Worm (Caenorhabditis elegans) whole organism, L4 larva: ENCODE data around the gene npr-18.

Experiments
- D1046.2 ChIP-seq: fragments of 200-800 bp; sonication (Bioruptor generic); IDR thresholded peaks from 2 replicates; pipeline ENCODE4 v1.3.6; 2022; ENCODE audit warnings: missing genetic modification characterization, missing compliant biosample characterization
- F10B5.3 ChIP-seq: sonication (generic microtip); optimal IDR thresholded peaks from 2 replicates; lab custom pipeline; 2016; ENCODE audit warnings: mild to moderate bottlenecking, missing genetic modification characterization, missing compliant biosample characterization
- F37D6.2 ChIP-seq: sonication (generic microtip); optimal IDR thresholded peaks from 2 replicates; lab custom pipeline; 2016; ENCODE audit warnings: mild to moderate bottlenecking, missing genetic modification characterization, missing compliant biosample characterization
- F44E2.7 ChIP-seq: fragments of 200-800 bp; sonication (Bioruptor generic); IDR thresholded peaks from 2 replicates; pipeline ENCODE4 v2.1.2; 2022; ENCODE audit warnings: missing genetic modification characterization, missing compliant biosample characterization
- F49E8.2 ChIP-seq: sonication (generic microtip); optimal IDR thresholded peaks from 2 replicates; lab custom pipeline; 2016; ENCODE audit warnings: missing compliant biosample characterization, mild to moderate bottlenecking, missing genetic modification characterization, borderline replicate concordance
- Y75B8A.6 ChIP-seq: fragments of 200-800 bp; sonication (Bioruptor generic); IDR thresholded peaks from 2 replicates; pipeline ENCODE4 v1.3.6; 2022; ENCODE audit warnings: missing genetic modification reagents, missing genetic modification characterization, missing compliant biosample characterization
- ZK546.5 ChIP-seq, 2 experiments: sonication (generic microtip); optimal IDR thresholded peaks; 2 replicates each; lab custom pipeline; 2017; ENCODE audit warnings: missing biosample characterization in 2 of 2, missing genetic modification characterization in 2 of 2
- ama-1 ChIP-seq: fragments of 150-350 bp; optimal IDR thresholded peaks from 2 replicates; lab custom pipeline; 2014; ENCODE audit warnings: inconsistent platforms, mixed read lengths
- ceh-20 ChIP-seq: fragments of 200-800 bp; sonication (Bioruptor generic); IDR thresholded peaks from 2 replicates; pipeline ENCODE4 v1.3.6; 2022; ENCODE audit warnings: missing genetic modification reagents, missing genetic modification characterization, missing compliant biosample characterization
- ceh-44 ChIP-seq: fragments of 200-800 bp; sonication (Bioruptor generic); IDR thresholded peaks from 2 replicates; pipeline ENCODE4 v1.3.6; 2022; ENCODE audit warnings: missing genetic modification reagents, missing genetic modification characterization, missing compliant biosample characterization
- cey-2 ChIP-seq: sonication (generic microtip); optimal IDR thresholded peaks from 3 replicates; lab custom pipeline; 2017; ENCODE audit warnings: missing genetic modification characterization, mild to moderate bottlenecking, missing compliant biosample characterization, antibody characterized with exemption, borderline replicate concordance; ENCODE audit not compliant: insufficient read depth
- daf-16 ChIP-seq, 3 experiments: sonication (generic microtip); optimal IDR thresholded peaks; 2 replicates each; lab custom pipeline; 2016 to 2017; ENCODE audit warnings: missing genetic modification characterization in 3 of 3, missing genetic modification reagents in 3 of 3, mild to moderate bottlenecking in 2 of 3, missing compliant biosample characterization in 2 of 3, missing biosample characterization in 1 of 3, moderate library complexity in 1 of 3
- daf-19 ChIP-seq: fragments of 200-800 bp; sonication (Bioruptor generic); conservative IDR thresholded peaks from 2 replicates; pipeline ENCODE4 v1.3.6; 2022; ENCODE audit warnings: missing genetic modification characterization, missing compliant biosample characterization
- dmd-6 ChIP-seq: fragments of 200-800 bp; sonication (Bioruptor generic); IDR thresholded peaks from 2 replicates; pipeline ENCODE4 v1.3.6; 2022; ENCODE audit warnings: missing genetic modification reagents, missing genetic modification characterization, missing compliant biosample characterization
- dmd-8 ChIP-seq: fragments of 200-800 bp; sonication (Bioruptor generic); IDR thresholded peaks from 2 replicates; pipeline ENCODE4 v1.3.6; 2022; ENCODE audit warnings: missing genetic modification characterization, missing compliant biosample characterization
- egl-27 ChIP-seq: sonication (generic microtip); optimal IDR thresholded peaks from 3 replicates; lab custom pipeline; 2017; ENCODE audit warnings: missing biosample characterization, missing genetic modification reagents, missing genetic modification characterization
- hlh-30 ChIP-seq: sonication (generic microtip); optimal IDR thresholded peaks from 2 replicates; lab custom pipeline; 2017; ENCODE audit warnings: antibody characterized with exemption, mild to moderate bottlenecking, missing genetic modification characterization, missing compliant biosample characterization; ENCODE audit not compliant: insufficient read depth
- jun-1 ChIP-seq: fragments of 150-350 bp; optimal IDR thresholded peaks from 2 replicates; lab custom pipeline; 2014; ENCODE audit warnings: missing biosample characterization, missing genetic modification reagents, missing genetic modification characterization
- lim-7 ChIP-seq: fragments of 200-800 bp; sonication (Bioruptor generic); IDR thresholded peaks from 2 replicates; pipeline ENCODE4 v1.3.6; 2022; ENCODE audit warnings: missing genetic modification characterization, missing compliant biosample characterization
- lin-13 ChIP-seq: fragments of 150-350 bp; optimal IDR thresholded peaks from 2 replicates; lab custom pipeline; 2014; ENCODE audit warnings: missing biosample characterization, missing genetic modification reagents, missing genetic modification characterization
- lir-3 ChIP-seq: sonication (generic microtip); optimal IDR thresholded peaks from 2 replicates; lab custom pipeline; 2016; ENCODE audit warnings: mild to moderate bottlenecking, missing genetic modification characterization, missing compliant biosample characterization
- lsy-2 ChIP-seq, 2 experiments: fragments of 150-350 bp in 1 of 2; sonication (generic microtip) in 1 of 2; optimal IDR thresholded peaks; 2 replicates each; lab custom pipeline; 2014 to 2017; ENCODE audit warnings: missing biosample characterization in 2 of 2, missing genetic modification characterization in 2 of 2
- madf-9 ChIP-seq: fragments of 200-800 bp; sonication (Bioruptor generic); conservative IDR thresholded peaks from 2 replicates; pipeline ENCODE4 v1.3.6; 2022; ENCODE audit warnings: missing genetic modification reagents, missing genetic modification characterization, missing compliant biosample characterization
- mdl-1 ChIP-seq, 2 experiments: fragments of 150-350 bp in 1 of 2; sonication (generic microtip) in 1 of 2; optimal IDR thresholded peaks; 2 replicates each; lab custom pipeline; 2014 to 2017; ENCODE audit warnings: missing biosample characterization in 2 of 2, missing genetic modification characterization in 2 of 2
- mxl-2 ChIP-seq: fragments of 200-800 bp; sonication (Bioruptor generic); conservative IDR thresholded peaks from 2 replicates; pipeline ENCODE4 v1.3.6; 2022; ENCODE audit warnings: missing genetic modification reagents, missing genetic modification characterization, missing compliant biosample characterization
- mxl-3 ChIP-seq: fragments of 200-800 bp; sonication (Bioruptor generic); optimal IDR thresholded peaks from 2 replicates; lab custom pipeline; 2018; ENCODE audit warnings: mild to moderate bottlenecking, missing genetic modification characterization, missing compliant biosample characterization
- nhr-10 ChIP-seq: fragments of 150-350 bp; optimal IDR thresholded peaks from 2 replicates; lab custom pipeline; 2014; ENCODE audit warnings: missing biosample characterization, missing genetic modification characterization
- nhr-111 ChIP-seq: fragments of 200-800 bp; sonication (Bioruptor generic); optimal IDR thresholded peaks from 2 replicates; lab custom pipeline; 2018; ENCODE audit warnings: mild to moderate bottlenecking, missing genetic modification characterization, missing compliant biosample characterization
- nhr-237 ChIP-seq: sonication (generic microtip); optimal IDR thresholded peaks from 2 replicates; lab custom pipeline; 2017; ENCODE audit warnings: missing biosample characterization, missing genetic modification characterization
- nhr-28 ChIP-seq: fragments of 150-350 bp; optimal IDR thresholded peaks from 2 replicates; lab custom pipeline; 2014; ENCODE audit warnings: missing biosample characterization, missing genetic modification characterization
- nhr-48 ChIP-seq: sonication (generic microtip); optimal IDR thresholded peaks from 2 replicates; lab custom pipeline; 2016; ENCODE audit warnings: mild to moderate bottlenecking, missing genetic modification characterization, missing compliant biosample characterization
- nhr-6 ChIP-seq: fragments of 150-350 bp; optimal IDR thresholded peaks from 2 replicates; lab custom pipeline; 2014; ENCODE audit warnings: missing biosample characterization, missing genetic modification characterization
- nhr-76 ChIP-seq: fragments of 150-350 bp; optimal IDR thresholded peaks from 2 replicates; lab custom pipeline; 2014; ENCODE audit warnings: missing biosample characterization, missing genetic modification characterization
- php-3 ChIP-seq: fragments of 200-800 bp; sonication (Bioruptor generic); IDR thresholded peaks from 2 replicates; pipeline ENCODE4 v1.3.6; 2022; ENCODE audit warnings: missing genetic modification reagents, missing genetic modification characterization, missing compliant biosample characterization
- pqm-1 ChIP-seq: sonication (generic microtip); optimal IDR thresholded peaks from 2 replicates; lab custom pipeline; 2017; ENCODE audit warnings: missing biosample characterization, missing genetic modification characterization
- rbr-2 ChIP-seq: sonication (generic microtip); optimal IDR thresholded peaks from 2 replicates; lab custom pipeline; 2016; ENCODE audit warnings: missing genotype, missing genetic modification characterization, missing compliant biosample characterization
- set-16 ChIP-seq: fragments of 200-800 bp; sonication (Bioruptor generic); IDR thresholded peaks from 2 replicates; pipeline ENCODE4 v1.3.6; 2022; ENCODE audit warnings: missing genetic modification reagents, missing genetic modification characterization, missing compliant biosample characterization
- snpc-4 ChIP-seq: fragments of 150-350 bp; optimal IDR thresholded peaks from 2 replicates; lab custom pipeline; 2014; ENCODE audit warnings: missing biosample characterization, missing genetic modification characterization
- vab-7 ChIP-seq: fragments of 200-800 bp; sonication (Bioruptor generic); IDR thresholded peaks from 2 replicates; pipeline ENCODE4 v1.3.6; 2022; ENCODE audit warnings: missing genetic modification reagents, missing genetic modification characterization, missing compliant biosample characterization
- zfp-3 ChIP-seq: fragments of 200-800 bp; sonication (Bioruptor generic); conservative IDR thresholded peaks from 2 replicates; pipeline ENCODE4 v1.3.6; 2022; ENCODE audit warnings: missing genetic modification reagents, missing genetic modification characterization, missing compliant biosample characterization
- ztf-11 ChIP-seq: fragments of 150-350 bp; optimal IDR thresholded peaks from 2 replicates; lab custom pipeline; 2014; ENCODE audit warnings: missing biosample characterization, missing genetic modification characterization

npr-18 gene

ce11 chrX:9680119-9680682 is 10.3 kb upstream of the npr-18 start, which contains the start of gene ifp-1 (continued):
- no peak for TF ChIP-seq lir-3
- no peak for TF ChIP-seq nhr-48 (tag; lab: Kevin White, UChicago)
- no peak for TF ChIP-seq nhr-6 (tag; lab: Kevin White, UChicago)
- TF ChIP-seq lsy-2 (tag; optimal IDR thresholded peaks at IDR 0.05; lab: Kevin White, UChicago), result no peak
- no peak for TF ChIP-seq F10B5.3
- no peak for TF ChIP-seq ZK546.5 (tag; optimal IDR thresholded peaks at IDR 0.05; lab: Kevin White, UChicago)
- TF ChIP-seq jun-1, result no peak
- no peak for TF ChIP-seq nhr-237 (tag; lab: Kevin White, UChicago)
- TF ChIP-seq mdl-1 (tag; optimal IDR thresholded peaks at IDR 0.05; lab: Kevin White, UChicago), result no peak
- no peak for TF ChIP-seq Y75B8A.6
- no peak for TF ChIP-seq cey-2 (tag; lab: Kevin White, UChicago)
- TF ChIP-seq D1046.2 (GFP tag; lab: Robert Waterston, UW), result no peak
- no peak for TF ChIP-seq mxl-3 (GFP tag; lab: Kevin White, UChicago)
- no peak for TF ChIP-seq lim-7 (GFP tag; lab: Robert Waterston, UW)
- peak; percentile 74 for TF ChIP-seq dmd-6
- no peak for TF ChIP-seq dmd-8
- no peak for TF ChIP-seq vab-7 (GFP tag; lab: Robert Waterston, UW)
- no peak for TF ChIP-seq madf-9 (GFP tag; lab: Robert Waterston, UW)
- TF ChIP-seq lin-13, result no peak
- no peak for TF ChIP-seq nhr-76
- TF ChIP-seq daf-19 (GFP tag; lab: Robert Waterston, UW), result no peak
- TF ChIP-seq egl-27 (tag; lab: Kevin White, UChicago), result no peak
- peak; percentile 79; the same call in 1 of the 2 replicates for TF ChIP-seq php-3 (GFP tag; lab: Robert Waterston, UW)
- peak; percentile 48 for TF ChIP-seq hlh-30 (tag; lab: Kevin White, UChicago)

- TF ChIP-seq nhr-28 (tag; lab: Kevin White, UChicago) (peak; percentile 57), pqm-1 (tag; lab: Kevin White, UChicago) (peak; percentile 61), ZK546.5 (tag; optimal IDR thresholded peaks at IDR 0.05; lab: Kevin White, UChicago) (no peak), F37D6.2 (no peak), rbr-2 (tag; lab: Kevin White, UChicago) (no peak), ztf-11 (no peak), ama-1 (lab: Kevin White, UChicago) (no peak), F49E8.2 (no peak), ceh-44 (GFP tag; lab: Robert Waterston, UW) (no peak), nhr-10 (tag; lab: Kevin White, UChicago) (no peak), snpc-4 (no peak), madf-9 (GFP tag; lab: Robert Waterston, UW) (no peak), set-16 (GFP tag; lab: Robert Waterston, UW) (no peak), daf-16 (GFP tag; optimal IDR thresholded peaks at IDR 0.05; lab: Kevin White, UChicago) (no peak), daf-16 (tag; optimal IDR thresholded peaks at IDR 0.05; lab: Kevin White, UChicago) (peak; percentile 83), php-3 (GFP tag; lab: Robert Waterston, UW) (peak; percentile 98), F44E2.7 (GFP tag; lab: Robert Waterston, UW) (no peak), mxl-2 (GFP tag; lab: Robert Waterston, UW) (no peak), zfp-3 (GFP tag; lab: Robert Waterston, UW) (no peak), nhr-111 (no peak), ceh-20 (GFP tag; lab: Robert Waterston, UW) (0 out of 2 replicates have a peak, but pooled peaks have one; percentile 27), Y75B8A.6 (no peak)
Measured at ce11 chrX:9687264-9687663, 3.3 kb upstream of the npr-18 start.
